Fruit fly (Drosophila melanogaster): ENCODE data around the gene Fit1.

The Fit1 gene

dm6 chr3L:4138804-4139521 is 35.6 kb downstream of the Fit1 start, which contains the start of the genes Rop and Ras64B (continued):
- TF ChIP-seq PHDP (tag; optimal IDR thresholded peaks at IDR 0.05) (peak; percentile 47), CG4404 (GFP tag; IDR thresholded peaks at IDR 0.05) (no peak), CG34422 (GFP tag; IDR thresholded peaks at IDR 0.05) (peak; percentile 57; the same call in 2 of the 3 replicates), B-H2 (GFP tag; optimal IDR thresholded peaks at IDR 0.05) (no peak), CkIIα-i1 (GFP tag; IDR thresholded peaks at IDR 0.05) (0 out of 2 replicates have a peak, but pooled peaks have one; percentile 12), toy (GFP tag; IDR thresholded peaks at IDR 0.05) (no peak), Aef1 (GFP tag; IDR thresholded peaks at IDR 0.05) (no peak), salm (tag; optimal IDR thresholded peaks at IDR 0.05) (no peak), fu2 (GFP tag; optimal IDR thresholded peaks at IDR 0.05) (no peak), ewg (GFP tag; optimal IDR thresholded peaks at IDR 0.05) (peak; percentile 5), CG10267 (tag; optimal IDR thresholded peaks at IDR 0.05) (peak; percentile 67), cg (GFP tag; optimal IDR thresholded peaks at IDR 0.05) (peak; percentile 35), ro (GFP tag; IDR thresholded peaks at IDR 0.05) (no peak), CG17361 (GFP tag; IDR thresholded peaks at IDR 0.05) (0 out of 3 replicates have a peak, but pooled peaks have one; percentile 35), D (optimal IDR thresholded peaks at IDR 0.05) (no peak), D (GFP tag; optimal IDR thresholded peaks at IDR 0.05) (no peak), zfh2 (GFP tag; optimal IDR thresholded peaks at IDR 0.05) (peak; percentile 1), CG3847 (GFP tag; IDR thresholded peaks at IDR 0.05) (peak; percentile 48), CG11696 (GFP tag; IDR thresholded peaks at IDR 0.05) (no peak), Sry-δ (GFP tag; optimal IDR thresholded peaks at IDR 0.05) (peak; percentile 99), Antp (GFP tag; optimal IDR thresholded peaks at IDR 0.05) (no peak), CG10209 (GFP tag; optimal IDR thresholded peaks at IDR 0.05) (no peak), CG17829 (tag; optimal IDR thresholded peaks at IDR 0.05) (peak; percentile 56), CG9817 (tag; optimal IDR thresholded peaks at IDR 0.05) (peak; percentile 17), Dad (GFP tag; optimal IDR thresholded peaks at IDR 0.05) (peak; percentile 47), chn (GFP tag; optimal IDR thresholded peaks at IDR 0.05) (peak; percentile 51), Hr39 (optimal IDR thresholded peaks at IDR 0.05) (no peak), CG12155 (GFP tag; optimal IDR thresholded peaks at IDR 0.05) (peak; percentile 12), CG10147 (GFP tag; optimal IDR thresholded peaks at IDR 0.05) (peak; percentile 33), Hmr (GFP tag; optimal IDR thresholded peaks at IDR 0.05) (peak; percentile 65), CG32767 (GFP tag; IDR thresholded peaks at IDR 0.05) (peak; percentile 56; the same call in 1 of the 2 replicates), dimm (GFP tag; IDR thresholded peaks at IDR 0.05) (no peak), CG31365 (tag; optimal IDR thresholded peaks at IDR 0.05) (no peak), Camta (GFP tag; optimal IDR thresholded peaks at IDR 0.05) (no peak), BEAF-32 (GFP tag; optimal IDR thresholded peaks at IDR 0.05) (peak; percentile 98), HLH54F (GFP tag; optimal IDR thresholded peaks at IDR 0.05) (peak; percentile 32), slbo (GFP tag; IDR thresholded peaks at IDR 0.05) (peak; percentile 13; the same call in 1 of the 2 replicates), CG18764 (GFP tag; optimal IDR thresholded peaks at IDR 0.05) (no peak), CG10366 (GFP tag; IDR thresholded peaks at IDR 0.05) (no peak), CG12659 (GFP tag; optimal IDR thresholded peaks at IDR 0.05) (peak; percentile 86), CG11093 (GFP tag; IDR thresholded peaks at IDR 0.05) (no peak), CG2116 (GFP tag; optimal IDR thresholded peaks at IDR 0.05) (peak; percentile 58), CG10274 (GFP tag; optimal IDR thresholded peaks at IDR 0.05) (no peak), gcm2 (GFP tag; optimal IDR thresholded peaks at IDR 0.05) (no peak), vnd (GFP tag; IDR thresholded peaks at IDR 0.05; ENCODE audit: partially characterized antibody) (peak; percentile 63; the same call in 2 of the 3 replicates), CG33557 (GFP tag; optimal IDR thresholded peaks at IDR 0.05) (peak; percentile 9), Mrtf (GFP tag; IDR thresholded peaks at IDR 0.05) (no peak), wdn (GFP tag; IDR thresholded peaks at IDR 0.05) (no peak), CG14965 (GFP tag; optimal IDR thresholded peaks at IDR 0.05; ENCODE audit: borderline replicate concordance) (no peak), sisA (GFP tag; IDR thresholded peaks at IDR 0.05) (no peak), fd96Cb (tag; optimal IDR thresholded peaks at IDR 0.05) (no peak)
